Worm (Caenorhabditis elegans) whole organism, dauer: ENCODE results near the gene K08B5.1.
"Not testable (repeated sequence)": the region's sequence is repeated elsewhere in the genome, so short reads cannot be mapped to it uniquely, and the experiment has no call there.

Source experiments
- unc-62 ChIP-seq: sonication (generic microtip); optimal IDR thresholded peaks from 2 replicates; lab custom pipeline; 2017; ENCODE audit warnings: missing biosample characterization, missing genetic modification reagents, missing genetic modification characterization

K08B5.1 gene

DNA sequence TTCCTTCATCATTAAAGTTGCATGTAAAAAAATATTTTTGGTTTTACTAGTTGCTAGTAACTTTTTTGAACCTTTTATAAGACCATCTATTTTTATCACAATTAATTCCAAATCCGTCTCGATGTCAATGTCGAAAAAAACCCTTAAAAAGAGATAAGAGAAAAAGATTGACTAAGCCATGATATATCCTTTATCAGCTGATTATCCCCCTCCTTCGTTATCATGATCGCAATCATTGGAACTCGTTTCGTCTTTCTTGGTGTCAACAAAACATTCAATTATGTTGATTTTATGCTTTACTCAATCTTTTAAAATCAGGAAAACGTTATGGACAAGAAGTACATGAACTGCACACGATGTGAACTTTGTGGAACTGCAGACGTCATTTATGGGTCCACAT is at the start of gene K08B5.1:
Gene K08B5.1, plus strand, starts transcription at position 318 of the 400 bp plus-strand sequence.
- TF ChIP-seq unc-62: no peak

DNA sequence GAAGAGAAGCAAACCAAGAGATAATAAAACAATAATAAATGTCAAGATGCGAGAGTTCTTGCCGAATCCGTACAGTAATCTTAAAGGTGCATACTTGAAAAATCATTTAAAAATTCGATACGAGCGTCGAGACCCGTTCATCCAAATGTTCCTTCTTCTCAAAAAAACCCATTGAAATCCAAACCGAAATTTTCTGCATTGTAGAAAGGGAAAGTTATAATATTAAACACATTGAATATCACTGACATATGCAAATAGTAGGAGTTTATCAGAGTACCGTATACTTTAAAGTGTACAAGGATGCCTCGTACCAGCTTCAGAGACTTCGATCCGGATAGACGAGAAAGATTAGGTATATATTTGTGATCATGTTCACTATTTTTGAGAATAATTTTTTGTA is 43.0 kb upstream of the K08B5.1 start, which contains the start of gene T25D1.2:
Gene T25D1.2, plus strand, starts transcription at position 301 of the 400 bp plus-strand sequence.
- TF ChIP-seq unc-62: not testable (repeated sequence)

DNA sequence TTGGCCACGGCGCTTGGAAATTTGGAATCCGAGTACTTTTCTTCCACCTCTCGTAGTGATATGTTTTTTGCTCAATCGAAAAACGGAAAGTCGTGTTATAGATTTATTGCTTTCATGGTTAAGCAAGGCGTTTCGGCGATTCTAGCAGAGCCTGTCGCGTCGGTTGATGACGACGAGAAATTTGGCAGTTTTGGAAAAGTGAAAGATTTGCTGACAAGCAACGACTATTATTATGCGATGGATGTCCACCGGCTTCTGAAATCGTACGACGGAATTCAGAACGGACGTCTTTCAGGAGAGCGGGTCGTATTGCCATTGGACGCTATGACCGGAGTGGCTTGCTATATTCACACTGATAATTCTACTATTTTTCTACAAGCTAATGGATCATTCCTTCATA is 39.5 kb upstream of the K08B5.1 start:
- no peak for TF ChIP-seq unc-62

- TF ChIP-seq unc-62: no peak
Measured at ce11 chrX:16519517-16519916, 38.7 kb upstream of the K08B5.1 start, which contains the start of gene T25D1.1. Gene T25D1.1 (plus strand): TSS chrX:16519817.

DNA sequence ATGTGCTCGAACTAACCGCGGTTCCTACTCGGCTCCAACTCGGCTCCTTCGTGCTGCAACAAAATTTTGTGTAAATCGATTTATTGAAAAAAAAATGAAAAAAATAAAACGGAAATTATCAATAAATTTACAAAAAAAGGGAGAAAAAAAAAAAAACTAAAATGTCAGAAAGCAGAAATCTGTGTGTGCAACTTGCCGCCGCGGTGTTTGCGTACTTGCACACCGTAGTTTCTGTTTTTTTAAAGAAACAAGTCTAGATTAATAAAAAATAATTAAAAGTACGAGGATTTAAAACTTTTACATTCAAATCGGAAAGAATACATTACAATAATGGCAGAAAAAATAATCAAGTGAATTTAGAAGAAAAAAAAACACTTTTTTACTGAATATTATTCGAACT is 36.5 kb upstream of the K08B5.1 start:
- TF ChIP-seq unc-62: no peak

DNA sequence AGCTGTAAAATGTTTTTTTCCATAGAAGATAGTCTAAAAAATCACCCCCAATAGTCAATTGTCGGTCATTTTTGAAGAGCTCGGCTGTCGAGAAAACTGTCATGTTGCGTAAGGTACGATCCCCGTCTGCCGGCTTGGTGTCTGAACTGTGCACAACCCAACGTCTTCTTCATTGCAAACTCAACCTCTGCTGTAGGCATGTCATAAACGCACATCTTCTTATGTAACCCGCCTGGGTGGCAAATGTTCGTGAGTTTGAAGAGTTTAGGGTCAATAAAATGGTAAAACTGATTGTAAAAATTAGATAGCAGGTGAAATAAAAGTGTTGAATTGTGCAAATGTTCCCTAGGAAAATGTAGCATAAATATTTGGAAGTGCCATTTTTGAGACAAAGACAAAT is 33.9 kb upstream of the K08B5.1 start:
- no peak for TF ChIP-seq unc-62

ce11 chrX:16525632-16526031 is 32.6 kb upstream of the K08B5.1 start:
- TF ChIP-seq unc-62: no peak

ce11 chrX:16527815-16528214 is 30.4 kb upstream of the K08B5.1 start:
- TF ChIP-seq unc-62: no peak

DNA sequence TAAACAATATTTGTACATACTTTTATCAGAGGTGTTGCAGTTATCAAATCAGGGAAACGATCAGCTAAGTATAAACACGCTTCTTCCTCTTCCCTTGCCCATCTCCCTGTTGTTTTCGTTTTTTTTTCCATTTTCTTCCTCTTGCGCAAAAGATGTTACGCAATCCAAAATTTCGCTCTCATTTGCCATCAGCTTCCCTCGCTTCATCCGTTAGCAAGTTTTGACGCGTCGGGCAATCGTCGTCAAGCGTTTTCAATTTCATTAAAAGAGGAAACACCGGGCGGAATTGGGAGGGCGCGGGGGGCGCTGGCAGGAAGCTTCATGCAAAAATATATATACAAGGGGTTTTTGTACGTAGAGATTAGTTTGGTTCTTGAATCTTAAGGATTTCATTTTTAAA is 28.3 kb upstream of the K08B5.1 start:
- TF ChIP-seq unc-62: no peak

ce11 chrX:16530455-16530854 is 27.8 kb upstream of the K08B5.1 start:
- TF ChIP-seq unc-62: no peak

- TF ChIP-seq unc-62: no peak
Measured at ce11 chrX:16532513-16532912, 25.7 kb upstream of the K08B5.1 start.

ce11 chrX:16533860-16534259 is 24.4 kb upstream of the K08B5.1 start:
- no peak for TF ChIP-seq unc-62

DNA sequence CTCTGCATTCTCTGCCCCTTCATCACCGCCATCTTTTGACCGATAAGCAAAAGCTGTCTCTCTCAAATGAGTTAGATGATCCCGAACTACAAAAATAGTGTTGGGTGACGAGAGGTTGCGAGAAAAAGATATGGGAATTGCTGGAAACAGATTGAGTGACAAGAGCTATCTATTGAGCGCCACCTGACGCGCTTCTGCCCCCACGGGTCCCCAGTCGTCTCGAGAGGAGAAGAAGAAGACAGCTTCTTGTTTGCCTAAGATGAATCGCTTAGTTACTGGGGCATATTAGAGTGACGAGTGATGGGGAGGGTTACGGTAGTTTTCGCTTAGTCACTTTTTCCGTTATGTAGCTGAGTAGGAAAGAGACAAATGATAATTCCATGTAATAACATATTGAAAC is 23.7 kb upstream of the K08B5.1 start:
- no peak for TF ChIP-seq unc-62

DNA sequence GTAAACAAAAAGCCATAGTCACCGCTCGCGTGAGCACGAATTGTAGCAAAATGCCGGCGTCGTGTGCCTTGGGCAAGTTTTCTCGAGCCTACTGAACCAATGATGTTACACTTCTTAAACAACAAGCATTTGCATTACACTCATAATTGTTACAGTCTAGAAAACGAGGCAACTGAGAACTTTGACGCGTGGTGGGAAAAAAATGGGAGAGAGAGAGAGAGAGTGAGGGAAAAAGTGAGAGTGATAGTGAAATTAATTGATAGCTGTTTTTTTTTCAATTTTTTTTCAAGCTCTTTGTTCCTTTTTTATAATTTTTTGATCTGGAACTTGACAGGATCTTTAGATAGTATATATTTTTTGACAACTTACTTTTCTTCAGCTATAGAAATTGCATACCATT is 23.0 kb upstream of the K08B5.1 start:
- no peak for TF ChIP-seq unc-62

DNA sequence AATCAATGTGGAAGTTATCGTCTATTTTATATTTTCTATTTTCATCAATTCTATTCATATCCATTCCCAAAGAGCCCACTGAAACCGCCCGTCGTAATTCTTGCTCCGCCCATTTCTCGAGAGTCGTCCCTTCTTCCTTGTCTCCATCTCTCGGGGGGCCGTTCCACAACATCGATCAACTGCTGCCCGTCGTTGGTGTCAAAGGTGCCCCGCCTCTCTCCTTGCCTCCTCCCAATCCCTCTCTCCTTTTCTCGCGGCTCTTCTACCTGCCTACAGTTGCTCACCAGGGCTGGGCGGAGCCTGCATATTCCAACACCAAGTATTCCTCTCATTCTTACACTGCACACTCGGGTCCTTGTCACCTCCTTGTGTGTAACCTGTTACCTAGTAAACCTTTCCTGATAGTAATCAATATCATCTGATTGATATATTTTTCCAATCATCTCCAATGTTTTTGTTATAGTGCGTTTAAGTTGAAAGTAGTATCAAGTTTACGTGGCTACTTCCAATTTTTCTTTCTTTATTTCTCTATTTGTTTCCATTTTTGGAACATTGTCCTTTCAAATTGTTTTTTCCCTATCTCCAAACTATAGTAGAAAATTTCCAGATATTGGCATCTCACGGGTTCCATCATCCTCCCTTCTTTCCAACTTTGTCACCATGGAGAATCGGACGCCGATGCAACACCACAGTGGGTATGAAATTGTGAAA is 21.8 kb upstream of the K08B5.1 start, which contains the start of gene pat-9:
Gene pat-9, plus strand, starts transcription at position 661 of the 711 bp plus-strand sequence.
- TF ChIP-seq unc-62: no peak

- TF ChIP-seq unc-62: no peak
Measured at ce11 chrX:16540374-16540773, 17.9 kb upstream of the K08B5.1 start, which contains the start of gene osm-1. Gene osm-1 (plus strand): TSS chrX:16540674.

DNA sequence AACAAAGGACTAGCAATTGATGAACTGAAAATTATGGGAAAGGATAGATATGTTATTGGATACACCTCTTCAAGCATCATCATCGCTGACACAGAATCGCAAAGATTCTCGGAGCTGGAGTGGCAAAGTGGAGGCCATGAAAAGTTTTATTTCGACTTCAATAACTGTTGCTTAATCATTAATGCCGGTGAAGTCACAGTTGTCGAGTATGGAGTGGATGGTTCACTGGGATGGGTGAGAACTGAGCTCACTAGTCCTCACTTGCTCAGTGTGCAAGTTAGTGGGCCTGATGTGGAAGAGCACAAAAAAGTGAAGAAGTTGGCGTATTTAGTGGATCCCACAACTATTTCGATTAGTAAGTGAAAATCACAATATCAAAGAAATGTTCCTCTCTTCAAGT is 14.3 kb upstream of the K08B5.1 start:
- TF ChIP-seq unc-62: no peak

- no peak for TF ChIP-seq unc-62
Measured at ce11 chrX:16545641-16546040, 12.6 kb upstream of the K08B5.1 start.

DNA sequence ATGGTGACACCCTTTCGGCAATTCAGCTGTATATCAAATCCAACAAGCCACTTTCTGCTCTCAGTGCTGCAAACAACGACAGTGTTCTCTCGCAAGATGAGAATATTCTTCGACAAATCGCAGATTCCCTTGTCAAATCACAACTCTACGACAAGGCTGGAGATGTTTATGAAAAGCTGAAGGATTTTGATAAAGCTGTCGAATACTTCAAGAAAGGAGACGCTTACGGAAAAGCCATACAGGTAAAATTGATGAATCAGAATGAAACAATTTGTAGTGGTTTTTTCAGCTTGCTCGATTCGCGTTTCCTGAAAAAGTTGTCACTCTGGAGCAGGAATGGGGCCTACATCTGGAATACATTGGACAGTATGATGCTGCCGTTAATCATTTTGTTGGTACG is 12.1 kb upstream of the K08B5.1 start:
- no peak for TF ChIP-seq unc-62
